Fruit fly (Drosophila melanogaster): ENCODE data around the gene Col4a1.

The Col4a1 gene

dm6 chr2L:5050825-5051224 is 21.4 kb downstream of the Col4a1 start, which contains the start of gene CG9121:
Gene CG9121, minus strand, starts transcription at chr2L:5051062.
- TF ChIP-seq CG12768 (GFP tag; optimal IDR thresholded peaks at IDR 0.05) (no peak), toe (GFP tag; optimal IDR thresholded peaks at IDR 0.05) (no peak), cic (GFP tag; optimal IDR thresholded peaks at IDR 0.05) (no peak), CG1620 (GFP tag; optimal IDR thresholded peaks at IDR 0.05) (no peak), Mnt (GFP tag; optimal IDR thresholded peaks at IDR 0.05) (no peak), CG11617 (GFP tag; optimal IDR thresholded peaks at IDR 0.05) (no peak), Clk (GFP tag; optimal IDR thresholded peaks at IDR 0.05) (no peak), pad (GFP tag; optimal IDR thresholded peaks at IDR 0.05) (no peak), CG33017 (tag; optimal IDR thresholded peaks at IDR 0.05) (no peak)

dm6 chr2L:5052367-5052914 is 23.0 kb downstream of the Col4a1 start, which contains the start of gene senju:
Gene senju, plus strand, starts transcription at chr2L:5052843.
- peak; percentile 83 for TF ChIP-seq ovo (GFP tag; optimal IDR thresholded peaks at IDR 0.05)
- TF ChIP-seq CG11617 (GFP tag; optimal IDR thresholded peaks at IDR 0.05): peak; percentile 86
- TF ChIP-seq CG14711 (tag; optimal IDR thresholded peaks at IDR 0.05): peak; percentile 66
- TF ChIP-seq Clk (GFP tag; optimal IDR thresholded peaks at IDR 0.05): peak; percentile 67
- TF ChIP-seq bab1 (GFP tag; optimal IDR thresholded peaks at IDR 0.05): peak; percentile 80
- peak; percentile 86 for TF ChIP-seq CG7101 (tag; optimal IDR thresholded peaks at IDR 0.05)
- TF ChIP-seq pad (GFP tag; optimal IDR thresholded peaks at IDR 0.05): peak; percentile 88
- TF ChIP-seq cnc (optimal IDR thresholded peaks at IDR 0.05): no peak
- TF ChIP-seq Hr96 (GFP tag; optimal IDR thresholded peaks at IDR 0.05): peak; percentile 79
- TF ChIP-seq kay (GFP tag; ENCODE audit: borderline replicate concordance): no peak
- TF ChIP-seq CG33017 (tag; optimal IDR thresholded peaks at IDR 0.05): peak; percentile 82
- peak; percentile 94 for TF ChIP-seq CG1620 (GFP tag; optimal IDR thresholded peaks at IDR 0.05)
- peak; percentile 77 for TF ChIP-seq CG7045 (GFP tag; optimal IDR thresholded peaks at IDR 0.05)
- no peak for TF ChIP-seq toe (GFP tag; optimal IDR thresholded peaks at IDR 0.05)
- TF ChIP-seq Mnt (GFP tag; optimal IDR thresholded peaks at IDR 0.05): peak; percentile 98
- TF ChIP-seq tj (GFP tag; optimal IDR thresholded peaks at IDR 0.05): peak; percentile 83
- TF ChIP-seq Crg-1 (GFP tag; optimal IDR thresholded peaks at IDR 0.05): peak; percentile 97
- TF ChIP-seq CG5204 (GFP tag; optimal IDR thresholded peaks at IDR 0.05): no peak
- TF ChIP-seq CG12768 (GFP tag; optimal IDR thresholded peaks at IDR 0.05): peak; percentile 91
- TF ChIP-seq cic (GFP tag; optimal IDR thresholded peaks at IDR 0.05): peak; percentile 89

dm6 chr2L:5052994-5053393 is 23.6 kb downstream of the Col4a1 start, which contains the start of gene eIF3h:
Gene eIF3h, minus strand, starts transcription at chr2L:5053094.
- TF ChIP-seq CG11617 (GFP tag; optimal IDR thresholded peaks at IDR 0.05): no peak
- TF ChIP-seq Mnt (GFP tag; optimal IDR thresholded peaks at IDR 0.05): no peak
- TF ChIP-seq toe (GFP tag; optimal IDR thresholded peaks at IDR 0.05): no peak
- no peak for TF ChIP-seq kay (GFP tag; ENCODE audit: borderline replicate concordance)
- no peak for TF ChIP-seq CG12768 (GFP tag; optimal IDR thresholded peaks at IDR 0.05)
- TF ChIP-seq Hr96 (GFP tag; optimal IDR thresholded peaks at IDR 0.05): no peak
- no peak for TF ChIP-seq CG7101 (tag; optimal IDR thresholded peaks at IDR 0.05)
- no peak for TF ChIP-seq CG7045 (GFP tag; optimal IDR thresholded peaks at IDR 0.05)
- TF ChIP-seq pad (GFP tag; optimal IDR thresholded peaks at IDR 0.05): no peak
- no peak for TF ChIP-seq Crg-1 (GFP tag; optimal IDR thresholded peaks at IDR 0.05)
- TF ChIP-seq CG1620 (GFP tag; optimal IDR thresholded peaks at IDR 0.05): no peak
- TF ChIP-seq CG5204 (GFP tag; optimal IDR thresholded peaks at IDR 0.05): no peak

- TF ChIP-seq CG7045 (GFP tag; optimal IDR thresholded peaks at IDR 0.05): no peak
- peak; percentile 40 for TF ChIP-seq bab1 (GFP tag; optimal IDR thresholded peaks at IDR 0.05)
- no peak for TF ChIP-seq cnc (optimal IDR thresholded peaks at IDR 0.05)
- TF ChIP-seq kay (GFP tag; ENCODE audit: borderline replicate concordance): no peak
- peak; percentile 28 for TF ChIP-seq CG7101 (tag; optimal IDR thresholded peaks at IDR 0.05)
- TF ChIP-seq CG33017 (tag; optimal IDR thresholded peaks at IDR 0.05): no peak
- peak; percentile 40 for TF ChIP-seq CG1620 (GFP tag; optimal IDR thresholded peaks at IDR 0.05)
- TF ChIP-seq Hr96 (GFP tag; optimal IDR thresholded peaks at IDR 0.05): no peak
- TF ChIP-seq CG14711 (tag; optimal IDR thresholded peaks at IDR 0.05): peak; percentile 2
- TF ChIP-seq CG12768 (GFP tag; optimal IDR thresholded peaks at IDR 0.05): no peak
- no peak for TF ChIP-seq tj (GFP tag; optimal IDR thresholded peaks at IDR 0.05)
- TF ChIP-seq Crg-1 (GFP tag; optimal IDR thresholded peaks at IDR 0.05): peak; percentile 35
- no peak for TF ChIP-seq CG11617 (GFP tag; optimal IDR thresholded peaks at IDR 0.05)
- peak; percentile 59 for TF ChIP-seq cic (GFP tag; optimal IDR thresholded peaks at IDR 0.05)
- TF ChIP-seq ovo (GFP tag; optimal IDR thresholded peaks at IDR 0.05): peak; percentile 82
- TF ChIP-seq toe (GFP tag; optimal IDR thresholded peaks at IDR 0.05): no peak
- TF ChIP-seq CG5204 (GFP tag; optimal IDR thresholded peaks at IDR 0.05): no peak
- TF ChIP-seq pad (GFP tag; optimal IDR thresholded peaks at IDR 0.05): peak; percentile 4
- no peak for TF ChIP-seq Clk (GFP tag; optimal IDR thresholded peaks at IDR 0.05)
- peak; percentile 10 for TF ChIP-seq Mnt (GFP tag; optimal IDR thresholded peaks at IDR 0.05)
Observed at dm6 chr2L:5054953-5055352, 25.5 kb downstream of the Col4a1 start, which contains the start of the genes CG14036 and His3.3A. Gene CG14036, minus strand, starts transcription at chr2L:5055016. Gene His3.3A, plus strand, starts transcription at chr2L:5055058.

- TF ChIP-seq cic (GFP tag; optimal IDR thresholded peaks at IDR 0.05) (peak; percentile 1), Hr96 (GFP tag; optimal IDR thresholded peaks at IDR 0.05) (no peak)
Observed at dm6 chr2L:5055528-5055927, 26.1 kb downstream of the Col4a1 start.

- TF ChIP-seq Mnt (GFP tag; optimal IDR thresholded peaks at IDR 0.05) (no peak), CG33017 (tag; optimal IDR thresholded peaks at IDR 0.05) (no peak), CG12768 (GFP tag; optimal IDR thresholded peaks at IDR 0.05) (no peak), pad (GFP tag; optimal IDR thresholded peaks at IDR 0.05) (no peak), CG1620 (GFP tag; optimal IDR thresholded peaks at IDR 0.05) (no peak), bab1 (GFP tag; optimal IDR thresholded peaks at IDR 0.05) (no peak), Clk (GFP tag; optimal IDR thresholded peaks at IDR 0.05) (no peak), cic (GFP tag; optimal IDR thresholded peaks at IDR 0.05) (no peak), Crg-1 (GFP tag; optimal IDR thresholded peaks at IDR 0.05) (no peak), toe (GFP tag; optimal IDR thresholded peaks at IDR 0.05) (no peak), CG7045 (GFP tag; optimal IDR thresholded peaks at IDR 0.05) (no peak)
Observed at dm6 chr2L:5058094-5058493, 28.7 kb downstream of the Col4a1 start, which contains the start of gene Nepl3. Gene Nepl3, minus strand, starts transcription at chr2L:5058248.
